Worm (Caenorhabditis elegans): ENCODE data around the gene F17E9.15.

DNA sequence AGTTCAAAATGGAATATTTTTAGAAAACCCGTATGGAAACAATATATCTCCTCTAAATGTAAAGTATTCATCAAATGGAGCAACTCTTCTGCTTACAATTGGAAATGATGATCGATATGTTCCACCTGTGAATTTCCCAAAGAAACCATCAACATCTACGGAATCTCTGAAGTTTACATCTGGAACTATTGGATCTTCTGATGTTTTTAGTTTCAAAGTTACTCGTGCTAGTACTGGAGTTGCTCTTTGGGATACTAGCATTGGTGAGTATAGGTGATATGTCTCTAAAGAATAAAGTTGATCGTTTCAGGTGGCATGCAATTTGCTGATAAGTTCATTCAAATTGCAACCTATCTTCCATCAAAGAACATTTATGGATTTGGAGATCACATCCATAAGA lies 20.7 kb downstream of the F17E9.15 start:
- TF ChIP-seq flt-1 (GFP tag; IDR thresholded peaks at IDR 0.05) (no peak), tab-1 (GFP tag; IDR thresholded peaks at IDR 0.05) (no peak), ref-1 (GFP tag; conservative IDR thresholded peaks at IDR 0.05) (no peak), T22C8.4 (GFP tag; IDR thresholded peaks at IDR 0.05) (no peak), ztf-29 (GFP tag; IDR thresholded peaks at IDR 0.05) (no peak), cog-1 (tag; optimal IDR thresholded peaks at IDR 0.05) (no peak), klf-2 (GFP tag; conservative IDR thresholded peaks at IDR 0.05) (no peak), med-1 (GFP tag; optimal IDR thresholded peaks at IDR 0.05; ENCODE audit: insufficient read depth) (no peak), ztf-23 (GFP tag; IDR thresholded peaks at IDR 0.05) (no peak)
